Fruit fly (Drosophila melanogaster) whole organism, wandering third instar larva: ENCODE measurements around the gene CG13127.
A peak's percentile ranks its signal among the peaks of the same experiment; 100 is the strongest.

ENCODE experiments used
- Abd-B ChIP-seq: fragments of >200 bp; optimal IDR thresholded peaks from 2 replicates; lab custom pipeline; 2017; ENCODE audit warnings: missing biosample characterization, missing genetic modification characterization
- CG32264 ChIP-seq: fragments of 200-800 bp; sonication (Bioruptor generic); optimal IDR thresholded peaks from 2 replicates; lab custom pipeline; 2016; ENCODE audit warnings: missing biosample characterization, missing genetic modification characterization
- CG9705 ChIP-seq: fragments of 200-800 bp; sonication (Bioruptor generic); optimal IDR thresholded peaks from 2 replicates; lab custom pipeline; 2018; ENCODE audit warnings: missing biosample characterization, mild to moderate bottlenecking, missing genetic modification characterization
- CrebA ChIP-seq: fragments of 200-800 bp; sonication (Bioruptor generic); optimal IDR thresholded peaks from 2 replicates; lab custom pipeline; 2016; ENCODE audit warnings: missing biosample characterization, mild to moderate bottlenecking, missing genetic modification characterization, borderline replicate concordance
- Dfd ChIP-seq: fragments of >200 bp; optimal IDR thresholded peaks from 2 replicates; lab custom pipeline; 2017; ENCODE audit warnings: missing biosample characterization, missing genetic modification characterization
- Dif ChIP-seq: fragments of 200-275, 200-300 bp; sonication (Bioruptor generic); optimal IDR thresholded peaks from 2 replicates; lab custom pipeline; 2018; ENCODE audit warnings: missing biosample characterization, missing genetic modification characterization; ENCODE audit not compliant: partially characterized antibody
- GATAd ChIP-seq: sonication (Bioruptor generic); optimal IDR thresholded peaks from 2 replicates; lab custom pipeline; 2016; ENCODE audit warnings: missing biosample characterization, missing genetic modification characterization
- HLH106 ChIP-seq: fragments of 200-800 bp; optimal IDR thresholded peaks from 3 replicates; lab custom pipeline; 2019; ENCODE audit warnings: missing biosample characterization, mild to moderate bottlenecking, missing genetic modification characterization, moderate library complexity
- Hnf4 ChIP-seq: fragments of 200-800 bp; sonication (Bioruptor generic); optimal IDR thresholded peaks from 2 replicates; lab custom pipeline; 2016; ENCODE audit warnings: missing biosample characterization, mild to moderate bottlenecking, missing genetic modification characterization
- Hr78 ChIP-seq: fragments of >200 bp; optimal IDR thresholded peaks from 2 replicates; lab custom pipeline; 2017; ENCODE audit warnings: missing biosample characterization, missing genetic modification characterization
- Hr83 ChIP-seq: fragments of 200-300 bp; sonication (Bioruptor generic); optimal IDR thresholded peaks from 2 replicates; lab custom pipeline; 2016; ENCODE audit warnings: missing biosample characterization, mild to moderate bottlenecking, missing genetic modification characterization, moderate library complexity; ENCODE audit not compliant: poor library complexity, severe bottlenecking
- Jra ChIP-seq: sonication (Bioruptor generic); optimal IDR thresholded peaks from 2 replicates; lab custom pipeline; 2016; ENCODE audit warnings: missing biosample characterization, missing genetic modification characterization
- Mio ChIP-seq: sonication (Bioruptor generic); optimal IDR thresholded peaks from 2 replicates; lab custom pipeline; 2016; ENCODE audit warnings: missing biosample characterization, missing genetic modification characterization
- Myc ChIP-seq: fragments of >200 bp; optimal IDR thresholded peaks from 2 replicates; lab custom pipeline; 2017
- N ChIP-seq: fragments of >200 bp; optimal IDR thresholded peaks from 2 replicates; lab custom pipeline; 2018; ENCODE audit warnings: missing biosample characterization, missing external identifiers, missing genetic modification characterization
- OdsH ChIP-seq: fragments of 200-800 bp; sonication (Bioruptor generic); optimal IDR thresholded peaks from 2 replicates; lab custom pipeline; 2016; ENCODE audit warnings: missing biosample characterization, mild to moderate bottlenecking, missing genetic modification characterization
- Rel ChIP-seq, 2 experiments: fragments of 200-800 bp; sonication (Bioruptor generic) in 1 of 2; optimal IDR thresholded peaks; 2 replicates in 1 of 2; 3 replicates in 1 of 2; lab custom pipeline; 2016 to 2019; ENCODE audit warnings: mild to moderate bottlenecking in 2 of 2, missing biosample characterization in 2 of 2, missing genetic modification characterization in 2 of 2, moderate library complexity in 1 of 2
- Sp1 ChIP-seq: fragments of 200-800 bp; sonication (Bioruptor generic); optimal IDR thresholded peaks from 3 replicates; lab custom pipeline; 2019; ENCODE audit warnings: missing biosample characterization, mild to moderate bottlenecking, missing genetic modification characterization, moderate library complexity
- Vsx2 ChIP-seq: fragments of 200-300, 225-300 bp; sonication (Bioruptor generic); optimal IDR thresholded peaks from 2 replicates; lab custom pipeline; 2018; ENCODE audit warnings: missing biosample characterization, missing genetic modification characterization; ENCODE audit not compliant: partially characterized antibody
- br ChIP-seq: fragments of 200-800 bp; sonication (Bioruptor generic); optimal IDR thresholded peaks from 2 replicates; lab custom pipeline; 2016; ENCODE audit warnings: missing biosample characterization, missing genetic modification characterization
- brk ChIP-seq: fragments of 200-800 bp; sonication (Bioruptor generic); optimal IDR thresholded peaks from 2 replicates; lab custom pipeline; 2016; ENCODE audit warnings: missing biosample characterization, mild to moderate bottlenecking, missing genetic modification characterization
- dl ChIP-seq, 2 experiments: fragments of 175-275, 200-275 bp in 1 of 2; fragments of 200-275 bp in 1 of 2; sonication (Bioruptor generic); optimal IDR thresholded peaks; lab custom pipeline; 2018; ENCODE audit warnings: mild to moderate bottlenecking in 2 of 2, missing biosample characterization in 2 of 2, missing genetic modification characterization in 2 of 2, moderate library complexity in 2 of 2; ENCODE audit not compliant: partially characterized antibody in 2 of 2, insufficient read depth in 1 of 2
- dmrt93B ChIP-seq: fragments of 200-800 bp; sonication (Bioruptor generic); optimal IDR thresholded peaks from 2 replicates; lab custom pipeline; 2018; ENCODE audit warnings: missing biosample characterization, mild to moderate bottlenecking, missing genetic modification characterization
- dsf ChIP-seq: sonication (Bioruptor generic); optimal IDR thresholded peaks from 2 replicates; lab custom pipeline; 2016; ENCODE audit warnings: missing biosample characterization, missing genetic modification characterization, borderline replicate concordance
- ey ChIP-seq: fragments of 200-800 bp; sonication (Bioruptor generic); optimal IDR thresholded peaks from 2 replicates; lab custom pipeline; 2016; ENCODE audit warnings: missing biosample characterization, missing genetic modification characterization
- foxo ChIP-seq, 2 experiments: fragments of 200-800 bp; sonication (Bioruptor generic); optimal IDR thresholded peaks; 2 replicates in 1 of 2; 3 replicates in 1 of 2; lab custom pipeline; 2016 to 2017; ENCODE audit warnings: missing biosample characterization in 2 of 2, missing genetic modification characterization in 2 of 2
- fru ChIP-seq: fragments of 200-800 bp; sonication (Bioruptor generic); optimal IDR thresholded peaks from 3 replicates; lab custom pipeline; 2016; ENCODE audit warnings: missing biosample characterization, mild to moderate bottlenecking, missing genetic modification characterization
- h ChIP-seq: fragments of 200-800 bp; sonication (Bioruptor generic); optimal IDR thresholded peaks from 3 replicates; lab custom pipeline; 2016; ENCODE audit warnings: missing biosample characterization, mild to moderate bottlenecking, missing genetic modification characterization
- jim ChIP-seq: fragments of 175-275, 200-325 bp; sonication (Bioruptor generic); optimal IDR thresholded peaks from 2 replicates; lab custom pipeline; 2016; ENCODE audit warnings: missing biosample characterization, mild to moderate bottlenecking, missing genetic modification characterization
- lola ChIP-seq: fragments of >200 bp; optimal IDR thresholded peaks from 2 replicates; lab custom pipeline; 2017; ENCODE audit warnings: missing biosample characterization, missing genetic modification characterization
- pan ChIP-seq: fragments of >200 bp; optimal IDR thresholded peaks from 2 replicates; lab custom pipeline; 2017
- psq ChIP-seq: fragments of 200-800 bp; sonication (Bioruptor generic); optimal IDR thresholded peaks from 3 replicates; lab custom pipeline; 2017; ENCODE audit warnings: missing biosample characterization, mild to moderate bottlenecking, missing genetic modification characterization, moderate library complexity
- rgr ChIP-seq: fragments of 200-800 bp; sonication (Bioruptor generic); optimal IDR thresholded peaks from 3 replicates; lab custom pipeline; 2016; ENCODE audit warnings: missing biosample characterization, mild to moderate bottlenecking, missing genetic modification characterization
- sage ChIP-seq: fragments of 200-800 bp; sonication (Bioruptor generic); optimal IDR thresholded peaks from 2 replicates; lab custom pipeline; 2016; ENCODE audit warnings: missing biosample characterization, mild to moderate bottlenecking, missing genetic modification characterization
- sv ChIP-seq: fragments of 200-800 bp; sonication (Bioruptor generic); optimal IDR thresholded peaks from 3 replicates; lab custom pipeline; 2016; ENCODE audit warnings: missing biosample characterization, missing genetic modification characterization
- tai ChIP-seq: sonication (Bioruptor generic); optimal IDR thresholded peaks from 2 replicates; lab custom pipeline; 2016; ENCODE audit warnings: missing biosample characterization, missing genetic modification characterization
- usp ChIP-seq: fragments of >200 bp; optimal IDR thresholded peaks from 2 replicates; lab custom pipeline; 2017; ENCODE audit warnings: missing biosample characterization, missing genetic modification characterization
- woc ChIP-seq: sonication (Bioruptor generic); optimal IDR thresholded peaks from 2 replicates; lab custom pipeline; 2016; ENCODE audit warnings: missing biosample characterization, mild to moderate bottlenecking, missing genetic modification characterization

The CG13127 gene

dm6 chr2L:9984078-9984772, 42.3 kb upstream of the CG13127 start, which contains the start of gene bib:
bib (plus strand) TSS chr2L:9984645.
- TF ChIP-seq Hr83 (GFP tag; lab: Kevin White, UChicago) (peak; percentile 48), tai (peak; percentile 84), ey (GFP tag; lab: Kevin White, UChicago) (peak; percentile 73), Hnf4 (GFP tag; lab: Kevin White, UChicago) (peak; percentile 70), Myc (lab: Kevin White, UChicago) (no peak), usp (GFP tag; lab: Kevin White, UChicago) (no peak), woc (GFP tag; lab: Kevin White, UChicago) (peak; percentile 53), brk (GFP tag; lab: Kevin White, UChicago) (peak; percentile 85), sv (peak; percentile 72), CrebA (peak; percentile 66), CG32264 (GFP tag; lab: Kevin White, UChicago) (no peak), HLH106 (tag; lab: Kevin White, UChicago) (peak; percentile 88), Dfd (GFP tag; lab: Kevin White, UChicago) (no peak), rgr (GFP tag; lab: Kevin White, UChicago) (peak; percentile 86), Rel (GFP tag; optimal IDR thresholded peaks at IDR 0.05; lab: Kevin White, UChicago) (peak; percentile 79), Rel (tag; optimal IDR thresholded peaks at IDR 0.05; lab: Kevin White, UChicago) (peak; percentile 42), Jra (GFP tag; lab: Kevin White, UChicago) (peak; percentile 17), Mio (GFP tag; lab: Kevin White, UChicago) (no peak), foxo (GFP tag; optimal IDR thresholded peaks at IDR 0.05; lab: Kevin White, UChicago) (peak in 1 of 2 experiments; percentile 90), Abd-B (no peak), Vsx2 (GFP tag; lab: Kevin White, UChicago) (peak; percentile 59), br (GFP tag; lab: Kevin White, UChicago) (peak; percentile 52), dsf (GFP tag; lab: Kevin White, UChicago) (peak; percentile 15), lola (no peak), N (GFP tag; lab: Kevin White, UChicago) (no peak), psq (peak; percentile 88), dl (GFP tag; optimal IDR thresholded peaks at IDR 0.05; lab: Kevin White, UChicago; ENCODE audit: insufficient read depth in 1 of 2, partially characterized antibody in 2 of 2) (no peak), GATAd (GFP tag; lab: Kevin White, UChicago) (no peak), dmrt93B (peak; percentile 80), h (GFP tag; lab: Kevin White, UChicago) (peak; percentile 81), sage (GFP tag; lab: Kevin White, UChicago) (peak; percentile 78), fru (GFP tag; lab: Kevin White, UChicago) (peak; percentile 86), Sp1 (GFP tag; lab: Kevin White, UChicago) (peak; percentile 90), OdsH (peak; percentile 89), CG9705 (peak; percentile 57), Hr78 (GFP tag; lab: Kevin White, UChicago) (no peak), jim (GFP tag; lab: Kevin White, UChicago) (no peak), pan (lab: Kevin White, UChicago) (no peak), Dif (GFP tag; lab: Kevin White, UChicago) (peak; percentile 66)
- TF ChIP-seq, all 38 proteins: peak for 25
